Fruit fly (Drosophila melanogaster) S2 (cell line): ENCODE measurements around the gene GluClalpha.

ENCODE experiments used
- CG8478 ChIP-seq: fragments of >200 bp; optimal IDR thresholded peaks from 2 replicates; lab custom pipeline; 2018
- CTCF ChIP-seq, 2 experiments: fragments of >200 bp; optimal IDR thresholded peaks; 2 replicates each; lab custom pipeline; 2018

dm6 chr3R:19773125-19773524 lies 42.6 kb downstream of the GluClalpha start, which contains the start of gene Acsx1L:
- TF ChIP-seq CG8478 (lab: Kevin White, UChicago) (no peak), CTCF (optimal IDR thresholded peaks at IDR 0.05; lab: Kevin White, UChicago) (no peak)
